Worm (Caenorhabditis elegans) whole organism, L1 larva: ENCODE results near the gene sru-2.

Source experiments
- F16B12.6 ChIP-seq: fragments of 150-350 bp; optimal IDR thresholded peaks from 2 replicates; lab custom pipeline; 2014; ENCODE audit warnings: missing biosample characterization, missing genetic modification characterization
- aly-2 ChIP-seq: fragments of 150-350 bp; optimal IDR thresholded peaks from 2 replicates; lab custom pipeline; 2014; ENCODE audit warnings: missing biosample characterization, missing genetic modification characterization
- hpl-2 ChIP-seq: fragments of 150-350 bp; optimal IDR thresholded peaks from 2 replicates; lab custom pipeline; 2014; ENCODE audit warnings: missing biosample characterization, missing genetic modification reagents, missing genetic modification characterization
- nhr-11 ChIP-seq: fragments of 150-350 bp; optimal IDR thresholded peaks from 2 replicates; lab custom pipeline; 2014; ENCODE audit warnings: missing biosample characterization, missing genetic modification characterization
- nhr-19 ChIP-seq: fragments of 200-800 bp; sonication (Bioruptor generic); conservative IDR thresholded peaks from 2 replicates; pipeline ENCODE4 v1.3.6; 2022; ENCODE audit warnings: missing genetic modification characterization, missing compliant biosample characterization
- nhr-20 ChIP-seq: sonication (generic microtip); optimal IDR thresholded peaks from 2 replicates; lab custom pipeline; 2016; ENCODE audit warnings: mild to moderate bottlenecking, missing genetic modification characterization, missing compliant biosample characterization
- sptf-1 ChIP-seq: fragments of 150-350 bp; optimal IDR thresholded peaks from 2 replicates; lab custom pipeline; 2014; ENCODE audit warnings: missing biosample characterization, missing genetic modification characterization
- zag-1 ChIP-seq: fragments of 150-350 bp; optimal IDR thresholded peaks from 2 replicates; lab custom pipeline; 2014; ENCODE audit warnings: missing biosample characterization, missing genetic modification characterization
- ztf-4 ChIP-seq: fragments of 150-350 bp; optimal IDR thresholded peaks from 2 replicates; lab custom pipeline; 2014; ENCODE audit warnings: missing biosample characterization, missing genetic modification characterization

DNA sequence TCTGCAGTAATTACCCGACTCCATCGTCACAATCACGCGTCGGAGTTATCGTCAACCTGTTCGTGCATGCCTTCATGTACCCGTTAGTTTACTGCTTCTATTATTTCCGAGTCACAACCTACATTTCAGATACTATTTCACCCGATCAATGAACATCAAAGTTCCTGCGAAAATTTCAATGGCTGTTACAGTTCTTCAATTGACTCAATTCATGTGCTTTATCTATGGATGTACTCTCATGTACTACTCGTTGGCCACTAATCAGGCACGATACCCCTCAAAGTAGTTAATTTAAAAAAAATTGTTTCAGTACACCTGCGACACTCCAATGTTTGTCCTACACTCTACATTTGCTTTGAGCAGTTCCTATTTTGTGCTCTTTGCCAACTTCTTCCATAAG, 44.7 kb downstream of the sru-2 start:
- no peak for TF ChIP-seq nhr-11 (tag; lab: Kevin White, UChicago)
- TF ChIP-seq aly-2 (tag; lab: Kevin White, UChicago), result no peak
- TF ChIP-seq nhr-20 (tag; lab: Kevin White, UChicago), result no peak
- no peak for TF ChIP-seq zag-1 (tag; lab: Kevin White, UChicago)
- TF ChIP-seq sptf-1, result no peak
- TF ChIP-seq hpl-2 (GFP tag; lab: Kevin White, UChicago), result no peak
- no peak for TF ChIP-seq nhr-19 (GFP tag; lab: Robert Waterston, UW)
- TF ChIP-seq F16B12.6 (tag; lab: Kevin White, UChicago), result no peak
- no peak for TF ChIP-seq ztf-4 (tag; lab: Kevin White, UChicago)
